Fruit fly (Drosophila melanogaster): ENCODE data around the gene oc.

dm6 chrX:8676631-8677224, 26.2 kb upstream of the oc start, which contains the start of gene Rubicon:
- TF ChIP-seq D1 (tag; optimal IDR thresholded peaks at IDR 0.05) (no peak), Pif1A (GFP tag; optimal IDR thresholded peaks at IDR 0.05) (no peak), fd96Ca (GFP tag; IDR thresholded peaks at IDR 0.05) (peak; percentile 81), CG14655 (GFP tag; optimal IDR thresholded peaks at IDR 0.05) (peak; percentile 72), CG8159 (tag; optimal IDR thresholded peaks at IDR 0.05) (peak; percentile 57), CG10348 (GFP tag; IDR thresholded peaks at IDR 0.05) (no peak), rn (GFP tag; IDR thresholded peaks at IDR 0.05) (peak; percentile 72), CG8301 (tag; optimal IDR thresholded peaks at IDR 0.05) (peak; percentile 50), CG15710 (tag; optimal IDR thresholded peaks at IDR 0.05) (peak; percentile 62), Pif1B (GFP tag; optimal IDR thresholded peaks at IDR 0.05) (no peak), CG12605 (GFP tag; IDR thresholded peaks at IDR 0.05) (peak; percentile 90), CG34367 (tag; optimal IDR thresholded peaks at IDR 0.05) (peak; percentile 73)
